Fruit fly (Drosophila melanogaster) whole organism, embryonic: ENCODE measurements around the gene Claspin.

Source experiments
- ATbp ChIP-seq: fragments of 200-800 bp; sonication (Bioruptor generic); optimal IDR thresholded peaks from 2 replicates; lab custom pipeline; 2017; ENCODE audit warnings: missing biosample characterization, mild to moderate bottlenecking, missing genetic modification characterization, missing genetic modification reagents
- Antp ChIP-seq: fragments of 200-800 bp; sonication (Bioruptor generic); optimal IDR thresholded peaks from 3 replicates; lab custom pipeline; 2016; ENCODE audit warnings: missing biosample characterization, missing genetic modification characterization
- Bdp1 ChIP-seq: fragments of 200-800 bp; sonication (Bioruptor generic); optimal IDR thresholded peaks from 3 replicates; lab custom pipeline; 2016; ENCODE audit warnings: missing biosample characterization, missing genetic modification characterization
- CG10431 ChIP-seq: fragments of 200-800 bp; sonication (Bioruptor generic); optimal IDR thresholded peaks from 3 replicates; lab custom pipeline; 2018; ENCODE audit warnings: missing biosample characterization, mild to moderate bottlenecking, missing genetic modification characterization
- CG11456 ChIP-seq: fragments of 200-800 bp; sonication (Bioruptor generic); IDR thresholded peaks from 3 replicates; pipeline ENCODE4 v1.3.6; 2022; ENCODE audit warnings: missing biosample characterization, missing genetic modification characterization
- CG11504 ChIP-seq: fragments of 200-800 bp; sonication (Bioruptor generic); optimal IDR thresholded peaks from 3 replicates; lab custom pipeline; 2019; ENCODE audit warnings: missing biosample characterization, mild to moderate bottlenecking, missing genetic modification characterization, moderate library complexity
- CG12236 ChIP-seq: fragments of 200-800 bp; sonication (Bioruptor generic); optimal IDR thresholded peaks from 2 replicates; lab custom pipeline; 2016; ENCODE audit warnings: missing biosample characterization, missing genetic modification characterization
- CG12659 ChIP-seq: fragments of 200-800 bp; sonication (Bioruptor generic); optimal IDR thresholded peaks from 3 replicates; lab custom pipeline; 2017; ENCODE audit warnings: mild to moderate bottlenecking, missing biosample characterization, missing genetic modification reagents, missing genetic modification characterization
- CG13424 ChIP-seq: fragments of 200-800 bp; sonication (Bioruptor generic); optimal IDR thresholded peaks from 2 replicates; lab custom pipeline; 2019; ENCODE audit warnings: missing biosample characterization, mild to moderate bottlenecking, missing genetic modification characterization, moderate library complexity
- CG16813 ChIP-seq: fragments of 200-800 bp; sonication (Bioruptor generic); IDR thresholded peaks from 3 replicates; pipeline ENCODE4 v1.3.6; 2022; ENCODE audit warnings: missing biosample characterization, missing genetic modification characterization; ENCODE audit not compliant: partially characterized antibody
- CG16815 ChIP-seq: fragments of 200-800 bp; sonication (Bioruptor generic); optimal IDR thresholded peaks from 3 replicates; lab custom pipeline; 2017; ENCODE audit warnings: missing biosample characterization, mild to moderate bottlenecking, missing genetic modification characterization
- CG17612 ChIP-seq: fragments of 200-800 bp; sonication (Bioruptor generic); IDR thresholded peaks from 2 replicates; pipeline ENCODE4 v1.3.6; 2022; ENCODE audit warnings: missing biosample characterization, missing genetic modification characterization
- CG31388 ChIP-seq: fragments of 200-800 bp; sonication (Bioruptor generic); optimal IDR thresholded peaks from 2 replicates; lab custom pipeline; 2016; ENCODE audit warnings: missing biosample characterization, missing genetic modification characterization
- CG3407 ChIP-seq: fragments of 200-800 bp; sonication (Bioruptor generic); optimal IDR thresholded peaks from 2 replicates; lab custom pipeline; 2018; ENCODE audit warnings: missing biosample characterization, mild to moderate bottlenecking, missing genetic modification characterization
- CG34224 ChIP-seq: fragments of 200-800 bp; sonication (Bioruptor generic); IDR thresholded peaks from 3 replicates; pipeline ENCODE4 v1.3.6; 2022; ENCODE audit warnings: missing biosample characterization, missing genetic modification characterization; ENCODE audit not compliant: partially characterized antibody
- CG4282 ChIP-seq: fragments of 200-800 bp; sonication (Bioruptor generic); optimal IDR thresholded peaks from 2 replicates; lab custom pipeline; 2016; ENCODE audit warnings: missing biosample characterization, missing genetic modification characterization
- CG6813 ChIP-seq: fragments of 200-800 bp; sonication (Bioruptor generic); optimal IDR thresholded peaks from 2 replicates; lab custom pipeline; 2017; ENCODE audit warnings: missing biosample characterization, missing genetic modification characterization, mild to moderate bottlenecking, moderate library complexity, missing genetic modification reagents
- CG8089 ChIP-seq: fragments of 200-800 bp; sonication (Bioruptor generic); optimal IDR thresholded peaks from 3 replicates; lab custom pipeline; 2016; ENCODE audit warnings: missing biosample characterization, missing genetic modification characterization
- CG8388 ChIP-seq: fragments of 200-800 bp; sonication (Bioruptor generic); optimal IDR thresholded peaks from 2 replicates; lab custom pipeline; 2019; ENCODE audit warnings: missing biosample characterization, mild to moderate bottlenecking, missing genetic modification characterization, moderate library complexity
- CG9215 ChIP-seq: fragments of 200-800 bp; sonication (Bioruptor generic); IDR thresholded peaks from 2 replicates; pipeline ENCODE4 v1.3.6; 2022; ENCODE audit warnings: missing biosample characterization, missing genetic modification characterization
- CG9876 ChIP-seq: fragments of 200-800 bp; sonication (Bioruptor generic); optimal IDR thresholded peaks from 2 replicates; lab custom pipeline; 2016; ENCODE audit warnings: missing biosample characterization, missing genetic modification characterization
- Camta ChIP-seq: fragments of 200-800 bp; sonication (Bioruptor generic); optimal IDR thresholded peaks from 2 replicates; lab custom pipeline; 2016; ENCODE audit warnings: missing biosample characterization, missing genetic modification characterization
- Dp ChIP-seq: fragments of 200-800 bp; sonication (Bioruptor generic); optimal IDR thresholded peaks from 2 replicates; lab custom pipeline; 2018; ENCODE audit warnings: missing biosample characterization, mild to moderate bottlenecking, missing genetic modification characterization, moderate library complexity
- ERR ChIP-seq: fragments of 200-800 bp; sonication (Bioruptor generic); optimal IDR thresholded peaks from 2 replicates; lab custom pipeline; 2016; ENCODE audit warnings: missing biosample characterization, missing genetic modification characterization
- Fer1 ChIP-seq: fragments of 200-800 bp; sonication (Bioruptor generic); optimal IDR thresholded peaks from 2 replicates; lab custom pipeline; 2017; ENCODE audit warnings: missing biosample characterization, mild to moderate bottlenecking, missing genetic modification characterization
- HLH54F ChIP-seq: fragments of 200-800 bp; sonication (Bioruptor generic); optimal IDR thresholded peaks from 3 replicates; lab custom pipeline; 2016; ENCODE audit warnings: missing biosample characterization, missing genetic modification characterization
- Hr3 ChIP-seq: fragments of 200-800 bp; sonication (Bioruptor generic); optimal IDR thresholded peaks from 3 replicates; lab custom pipeline; 2016; ENCODE audit warnings: missing biosample characterization, missing genetic modification characterization
- Lhr ChIP-seq: fragments of 200-800 bp; sonication (Bioruptor generic); optimal IDR thresholded peaks from 3 replicates; lab custom pipeline; 2017; ENCODE audit warnings: mild to moderate bottlenecking, missing biosample characterization, missing genetic modification reagents, missing genetic modification characterization
- NfI ChIP-seq: fragments of 200-800 bp; sonication (Bioruptor generic); optimal IDR thresholded peaks from 3 replicates; lab custom pipeline; 2018; ENCODE audit warnings: missing biosample characterization, mild to moderate bottlenecking, missing genetic modification characterization, moderate library complexity
- Opbp ChIP-seq: fragments of 200-800 bp; sonication (Bioruptor generic); IDR thresholded peaks from 3 replicates; pipeline ENCODE4 v1.3.6; 2022; ENCODE audit warnings: missing biosample characterization, missing genetic modification characterization; ENCODE audit not compliant: partially characterized antibody
- Sox102F ChIP-seq: fragments of 200-800 bp; sonication (Bioruptor generic); optimal IDR thresholded peaks from 2 replicates; lab custom pipeline; 2018; ENCODE audit warnings: missing biosample characterization, mild to moderate bottlenecking, missing genetic modification characterization, moderate library complexity
- Usf ChIP-seq: fragments of 200-800 bp; sonication (Bioruptor generic); optimal IDR thresholded peaks from 2 replicates; lab custom pipeline; 2017; ENCODE audit warnings: missing genotype, missing biosample characterization, missing genetic modification characterization
- ac ChIP-seq: fragments of 200-800 bp; sonication (Bioruptor generic); optimal IDR thresholded peaks from 3 replicates; lab custom pipeline; 2017; ENCODE audit warnings: missing biosample characterization, mild to moderate bottlenecking, missing genetic modification characterization
- az2 ChIP-seq: fragments of 200-800 bp; sonication (Bioruptor generic); optimal IDR thresholded peaks from 3 replicates; lab custom pipeline; 2016; ENCODE audit warnings: missing biosample characterization, missing genetic modification characterization
- bbx ChIP-seq: fragments of 200-800 bp; sonication (Bioruptor generic); IDR thresholded peaks from 2 replicates; pipeline ENCODE4 v1.3.6; 2022; ENCODE audit warnings: missing biosample characterization, missing genetic modification characterization; ENCODE audit not compliant: partially characterized antibody
- cg ChIP-seq: fragments of 200-800 bp; sonication (Bioruptor generic); optimal IDR thresholded peaks from 3 replicates; lab custom pipeline; 2019; ENCODE audit warnings: missing biosample characterization, mild to moderate bottlenecking, missing genetic modification characterization, moderate library complexity
- chinmo ChIP-seq: fragments of 200-800 bp; sonication (Bioruptor generic); IDR thresholded peaks from 4 replicates; pipeline ENCODE4 v1.3.6; 2022; ENCODE audit warnings: missing biosample characterization, missing genetic modification characterization; ENCODE audit not compliant: partially characterized antibody
- cwo ChIP-seq: fragments of 200-800 bp; sonication (Bioruptor generic); optimal IDR thresholded peaks from 3 replicates; lab custom pipeline; 2017; ENCODE audit warnings: missing biosample characterization, missing genetic modification characterization, mild to moderate bottlenecking, moderate library complexity, missing genetic modification reagents
- dmrt11E ChIP-seq: fragments of 200-800 bp; sonication (Bioruptor generic); optimal IDR thresholded peaks from 3 replicates; lab custom pipeline; 2018; ENCODE audit warnings: missing biosample characterization, mild to moderate bottlenecking, missing genetic modification characterization, moderate library complexity
- dpn ChIP-seq, 2 experiments: fragments of 200-800 bp; sonication (Bioruptor generic); optimal IDR thresholded peaks; 3 replicates each; lab custom pipeline; 2016; ENCODE audit warnings: missing biosample characterization in 2 of 2, missing genetic modification characterization in 2 of 2
- ewg ChIP-seq: fragments of 200-800 bp; sonication (Bioruptor generic); optimal IDR thresholded peaks from 3 replicates; lab custom pipeline; 2017; ENCODE audit warnings: mild to moderate bottlenecking, missing biosample characterization, missing genetic modification reagents, missing genetic modification characterization
- ind ChIP-seq: fragments of 200-800 bp; sonication (Bioruptor generic); optimal IDR thresholded peaks from 3 replicates; lab custom pipeline; 2016; ENCODE audit warnings: missing biosample characterization, missing genetic modification characterization
- ken ChIP-seq: fragments of 200-800 bp; sonication (Bioruptor generic); IDR thresholded peaks from 3 replicates; pipeline ENCODE4 v1.3.6; 2022; ENCODE audit warnings: missing biosample characterization, missing genetic modification characterization
- lilli ChIP-seq: fragments of 200-800 bp; sonication (Bioruptor generic); optimal IDR thresholded peaks from 3 replicates; lab custom pipeline; 2016; ENCODE audit warnings: missing biosample characterization, missing genetic modification characterization
- repo ChIP-seq: fragments of 200-800 bp; sonication (Bioruptor generic); optimal IDR thresholded peaks from 2 replicates; lab custom pipeline; 2016; ENCODE audit warnings: missing biosample characterization, missing genetic modification characterization
- sob ChIP-seq: fragments of 200-800 bp; sonication (Bioruptor generic); IDR thresholded peaks from 2 replicates; pipeline ENCODE4 v1.3.6; 2022; ENCODE audit warnings: missing biosample characterization, missing genetic modification characterization
- stc ChIP-seq: fragments of 200-800 bp; sonication (Bioruptor generic); IDR thresholded peaks from 2 replicates; pipeline ENCODE4 v1.3.6; 2022; ENCODE audit warnings: missing biosample characterization, missing genetic modification characterization
- tin ChIP-seq: fragments of 200-800 bp; sonication (Bioruptor generic); optimal IDR thresholded peaks from 3 replicates; lab custom pipeline; 2016; ENCODE audit warnings: missing biosample characterization, missing genetic modification characterization
- tup ChIP-seq: fragments of 200-800 bp; sonication (Bioruptor generic); optimal IDR thresholded peaks from 2 replicates; lab custom pipeline; 2016; ENCODE audit warnings: missing biosample characterization, mild to moderate bottlenecking, missing genetic modification characterization, moderate library complexity
- wek ChIP-seq: fragments of 200-800 bp; sonication (Bioruptor generic); optimal IDR thresholded peaks from 3 replicates; lab custom pipeline; 2018; ENCODE audit warnings: missing biosample characterization, mild to moderate bottlenecking, missing genetic modification characterization, moderate library complexity

Gene Claspin

dm6 chr3L:4313299-4313698 is at the start of gene Claspin:
Claspin (plus strand) TSS chr3L:4313483.
- TF ChIP-seq Antp (GFP tag; lab: Kevin White, UChicago) (peak; percentile 45), CG16815 (GFP tag; lab: Kevin White, UChicago) (peak; percentile 33), stc (no peak), CG9215 (GFP tag; lab: Robert Waterston, UW) (no peak), CG8388 (GFP tag; lab: Kevin White, UChicago) (no peak), CG4282 (peak; percentile 50), dmrt11E (tag; lab: Kevin White, UChicago) (peak; percentile 10), CG11504 (tag; lab: Kevin White, UChicago) (no peak), CG8089 (GFP tag; lab: Kevin White, UChicago) (peak; percentile 33), dpn (GFP tag; optimal IDR thresholded peaks at IDR 0.05; lab: Kevin White, UChicago) (peak; percentile 60 to 65), bbx (GFP tag; lab: Robert Waterston, UW) (peak; percentile 61), az2 (GFP tag; lab: Kevin White, UChicago) (no peak), Camta (peak; percentile 36), ewg (GFP tag; lab: Kevin White, UChicago) (no peak), lilli (GFP tag; lab: Kevin White, UChicago) (peak; percentile 65), ATbp (GFP tag; lab: Kevin White, UChicago) (no peak), CG10431 (GFP tag; lab: Kevin White, UChicago) (no peak), ind (GFP tag; lab: Kevin White, UChicago) (peak; percentile 22), CG12659 (peak; percentile 66), Hr3 (GFP tag; lab: Kevin White, UChicago) (peak; percentile 45), Lhr (GFP tag; lab: Kevin White, UChicago) (peak; percentile 66), CG31388 (GFP tag; lab: Kevin White, UChicago) (no peak), Opbp (GFP tag; lab: Robert Waterston, UW) (peak; percentile 49; the same call in 1 of the 3 replicates), CG34224 (GFP tag; lab: Robert Waterston, UW) (peak; percentile 47; the same call in 1 of the 3 replicates), tup (peak; percentile 46), ac (no peak), CG9876 (GFP tag; lab: Kevin White, UChicago) (peak; percentile 33), Fer1 (GFP tag; lab: Kevin White, UChicago) (peak; percentile 33), Bdp1 (GFP tag; lab: Kevin White, UChicago) (peak; percentile 39), CG6813 (GFP tag; lab: Kevin White, UChicago) (no peak), CG16813 (GFP tag; lab: Robert Waterston, UW) (peak; percentile 53; the same call in 2 of the 3 replicates), CG17612 (GFP tag; lab: Robert Waterston, UW) (no peak), cg (GFP tag; lab: Kevin White, UChicago) (peak; percentile 68), CG11456 (GFP tag; lab: Robert Waterston, UW) (peak; percentile 20; the same call in 1 of the 3 replicates), ERR (GFP tag; lab: Kevin White, UChicago) (peak; percentile 5), tin (GFP tag; lab: Kevin White, UChicago) (peak; percentile 13), cwo (GFP tag; lab: Kevin White, UChicago) (no peak), NfI (peak; percentile 63), sob (GFP tag; lab: Robert Waterston, UW) (peak; percentile 80), CG12236 (no peak), Dp (GFP tag; lab: Kevin White, UChicago) (peak; percentile 99), HLH54F (GFP tag; lab: Kevin White, UChicago) (peak; percentile 53), CG3407 (no peak), Sox102F (no peak), Usf (no peak), ken (GFP tag; lab: Robert Waterston, UW) (peak; percentile 41; the same call in 1 of the 3 replicates), repo (GFP tag; lab: Kevin White, UChicago) (no peak), wek (no peak), CG13424 (tag; lab: Kevin White, UChicago) (peak; percentile 25), chinmo (GFP tag; lab: Robert Waterston, UW) (no peak)
